Worm (Caenorhabditis elegans) whole organism, L3 larva: Measurements from ENCODE around the gene F59F5.4.

Experiments used
- R02D3.7 ChIP-seq: fragments of 150-350 bp; optimal IDR thresholded peaks from 2 replicates; lab custom pipeline; 2014; ENCODE audit warnings: missing biosample characterization, missing genetic modification characterization
- aly-2 ChIP-seq: fragments of 150-350 bp; optimal IDR thresholded peaks from 2 replicates; lab custom pipeline; 2014; ENCODE audit warnings: missing biosample characterization, missing genetic modification characterization
- ama-1 ChIP-seq: fragments of 150-350 bp; optimal IDR thresholded peaks from 2 replicates; lab custom pipeline; 2018
- ceh-28 ChIP-seq: fragments of 150-350 bp; optimal IDR thresholded peaks from 2 replicates; lab custom pipeline; 2014; ENCODE audit warnings: missing biosample characterization, missing genetic modification reagents, missing genetic modification characterization
- egl-27 ChIP-seq: sonication (generic microtip); optimal IDR thresholded peaks from 4 replicates; lab custom pipeline; 2017; ENCODE audit warnings: missing biosample characterization, missing genetic modification reagents, missing genetic modification characterization
- egl-5 ChIP-seq: fragments of 150-350 bp; optimal IDR thresholded peaks from 2 replicates; lab custom pipeline; 2017; ENCODE audit warnings: missing biosample characterization, missing genetic modification reagents, missing genetic modification characterization, inconsistent platforms
- elt-2 ChIP-seq: sonication (generic microtip); optimal IDR thresholded peaks from 2 replicates; lab custom pipeline; 2016; ENCODE audit warnings: missing genetic modification reagents, mild to moderate bottlenecking, missing genetic modification characterization, missing compliant biosample characterization
- fkh-10 ChIP-seq: sonication (generic microtip); optimal IDR thresholded peaks from 2 replicates; lab custom pipeline; 2017; ENCODE audit warnings: missing biosample characterization, missing genetic modification reagents, missing genetic modification characterization
- hmg-11 ChIP-seq: sonication (generic microtip); optimal IDR thresholded peaks from 2 replicates; lab custom pipeline; 2016; ENCODE audit warnings: missing genetic modification characterization, missing compliant biosample characterization
- lin-15B ChIP-seq: fragments of 150-350 bp; optimal IDR thresholded peaks from 2 replicates; lab custom pipeline; 2014; ENCODE audit warnings: missing biosample characterization, missing genetic modification characterization
- lin-39 ChIP-seq: fragments of 150-350 bp; optimal IDR thresholded peaks from 2 replicates; lab custom pipeline; 2018; ENCODE audit warnings: missing biosample characterization, missing genetic modification reagents, missing genetic modification characterization
- mdl-1 ChIP-seq: fragments of 150-350 bp; optimal IDR thresholded peaks from 2 replicates; lab custom pipeline; 2014; ENCODE audit warnings: missing biosample characterization, missing genetic modification characterization
- nfya-1 ChIP-seq: sonication (generic microtip); optimal IDR thresholded peaks from 2 replicates; lab custom pipeline; 2017; ENCODE audit warnings: missing genetic modification characterization, mild to moderate bottlenecking, missing compliant biosample characterization, antibody characterized with exemption, moderate library complexity; ENCODE audit not compliant: insufficient read depth
- nhr-11 ChIP-seq: fragments of 150-350 bp; optimal IDR thresholded peaks from 2 replicates; lab custom pipeline; 2014; ENCODE audit warnings: missing biosample characterization, missing genetic modification characterization
- nhr-237 ChIP-seq: fragments of 150-350 bp; optimal IDR thresholded peaks from 2 replicates; lab custom pipeline; 2014; ENCODE audit warnings: missing biosample characterization, missing genetic modification characterization
- nhr-25 ChIP-seq: sonication (generic microtip); optimal IDR thresholded peaks from 2 replicates; lab custom pipeline; 2017; ENCODE audit warnings: missing biosample characterization, missing genetic modification characterization
- nhr-77 ChIP-seq: fragments of 150-350 bp; optimal IDR thresholded peaks from 2 replicates; lab custom pipeline; 2014; ENCODE audit warnings: missing biosample characterization, missing genetic modification characterization
- pha-4 ChIP-seq: fragments of 150-350 bp; optimal IDR thresholded peaks from 2 replicates; lab custom pipeline; 2014; ENCODE audit warnings: missing biosample characterization, missing genetic modification reagents, missing genetic modification characterization
- pqm-1 ChIP-seq: fragments of 150-350 bp; optimal IDR thresholded peaks from 2 replicates; lab custom pipeline; 2017; ENCODE audit warnings: missing biosample characterization, missing genetic modification characterization, inconsistent platforms
- skn-1 ChIP-seq: fragments of 150-350 bp; optimal IDR thresholded peaks from 2 replicates; lab custom pipeline; 2014; ENCODE audit warnings: missing biosample characterization, missing genetic modification characterization
- tbx-2 ChIP-seq: sonication (generic microtip); optimal IDR thresholded peaks from 2 replicates; lab custom pipeline; 2016; ENCODE audit warnings: mild to moderate bottlenecking, missing genetic modification characterization, missing compliant biosample characterization
- unc-62 ChIP-seq: fragments of 150-350 bp; sonication (generic microtip); optimal IDR thresholded peaks from 4 replicates; lab custom pipeline; 2014; ENCODE audit warnings: missing biosample characterization, missing genetic modification reagents, missing genetic modification characterization

F59F5.4 gene

DNA sequence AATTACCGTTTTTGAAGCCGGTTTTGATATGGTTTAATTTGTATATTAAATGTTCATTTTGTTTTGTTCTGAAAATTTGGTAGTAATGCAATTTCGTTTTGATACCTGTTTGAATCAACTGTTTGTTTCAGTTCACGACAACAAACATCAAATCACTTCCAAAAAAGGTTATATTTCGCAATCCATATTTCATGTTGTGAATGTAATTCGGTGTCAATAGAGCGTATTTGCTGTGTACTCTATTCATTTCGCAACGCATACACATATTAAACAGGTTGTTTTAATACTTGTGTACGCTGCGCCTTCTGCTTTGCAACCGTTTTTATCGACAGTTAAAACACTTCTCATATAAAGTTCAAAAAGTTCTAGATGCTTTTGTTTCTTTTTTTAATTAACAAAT lies 33.6 kb downstream of the F59F5.4 start (continued):
- peak; percentile 52 for TF ChIP-seq skn-1 (tag; lab: Kevin White, UChicago)

DNA sequence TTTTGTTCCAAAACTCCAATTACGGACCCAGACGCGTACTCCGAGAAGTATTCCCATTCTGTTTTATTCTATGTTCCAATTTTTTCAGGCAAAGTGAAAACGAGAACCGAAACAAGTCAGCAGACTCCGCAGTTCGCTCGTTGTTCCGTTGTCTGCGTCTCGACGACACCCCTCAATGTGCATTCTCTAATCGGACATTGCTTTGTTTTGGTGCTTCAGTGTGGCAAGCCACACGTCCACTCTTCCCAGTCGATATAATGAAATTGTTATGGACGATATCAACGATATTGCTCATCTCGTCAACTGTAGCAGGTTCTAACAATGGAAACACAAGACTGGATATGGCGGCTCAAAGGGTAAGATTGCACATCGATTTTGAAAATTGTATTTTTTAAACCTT lies 34.1 kb downstream of the F59F5.4 start, which contains the start of gene nhx-5:
TSS of gene nhx-5 (plus strand) at position 82 of the 400 bp plus-strand sequence.
- peak; percentile 53 for TF ChIP-seq lin-39 (tag; lab: Kevin White, UChicago)
- TF ChIP-seq nhr-77 = no peak

DNA sequence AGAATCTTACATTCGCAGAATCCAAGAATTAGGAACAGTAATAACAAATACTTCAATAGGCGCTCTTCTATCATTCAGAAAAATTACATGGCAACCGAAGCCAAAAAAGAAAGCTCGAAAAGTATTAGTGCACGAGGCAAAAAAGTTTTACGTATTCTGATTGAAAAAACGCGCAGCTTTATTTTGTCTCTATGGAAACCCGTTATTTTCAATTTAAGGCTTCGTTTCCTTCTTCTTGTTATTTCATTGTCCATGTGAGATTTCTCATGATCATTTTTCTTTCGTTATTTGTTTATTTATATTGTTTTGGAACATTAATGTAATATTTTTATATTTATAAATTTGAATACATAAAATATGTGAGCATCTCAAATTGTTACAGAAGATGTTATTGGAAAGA lies 46.7 kb downstream of the F59F5.4 start, which contains the start of gene F57C7.4:
TSS of gene F57C7.4 (minus strand) at position 101 of the 400 bp plus-strand sequence.
- TF ChIP-seq mdl-1 = no peak
- no peak for TF ChIP-seq egl-27 (tag; lab: Kevin White, UChicago)
- no peak for TF ChIP-seq ceh-28 (tag; lab: Kevin White, UChicago)
- TF ChIP-seq lin-15B (tag; lab: Kevin White, UChicago) = no peak
- no peak for TF ChIP-seq nhr-11 (tag; lab: Kevin White, UChicago)
- TF ChIP-seq nhr-237 (tag; lab: Kevin White, UChicago) = no peak
- no peak for TF ChIP-seq nhr-25 (tag; lab: Kevin White, UChicago)
- TF ChIP-seq elt-2 (tag; lab: Kevin White, UChicago) = no peak
- TF ChIP-seq nfya-1 (tag; lab: Kevin White, UChicago) = no peak
- no peak for TF ChIP-seq egl-5 (tag; lab: Kevin White, UChicago)
- TF ChIP-seq pha-4 (tag; lab: Kevin White, UChicago) = no peak
- no peak for TF ChIP-seq tbx-2 (tag; lab: Kevin White, UChicago)
- no peak for TF ChIP-seq R02D3.7 (tag; lab: Kevin White, UChicago)
- no peak for TF ChIP-seq pqm-1
- no peak for TF ChIP-seq unc-62 (GFP tag; lab: Kevin White, UChicago)

DNA sequence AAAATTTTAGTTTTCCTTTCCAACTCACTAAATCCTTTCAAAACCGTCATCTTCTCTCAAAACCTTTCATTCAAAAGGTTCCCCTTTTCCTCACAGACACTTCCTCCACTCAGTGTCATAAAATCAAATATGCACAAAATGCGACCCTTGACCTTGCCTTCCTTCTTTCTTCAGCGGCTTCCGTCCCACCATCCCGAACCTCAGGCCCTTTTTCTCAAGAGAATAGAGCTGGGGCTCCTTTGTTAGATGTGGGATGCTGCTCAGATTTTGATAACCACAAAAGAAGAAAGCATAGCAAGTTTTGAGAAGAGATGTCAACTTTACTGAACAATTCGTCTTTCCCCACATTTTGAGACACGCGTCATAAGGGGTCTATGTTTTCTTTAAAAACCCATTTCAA lies 48.0 kb downstream of the F59F5.4 start:
- TF ChIP-seq nfya-1 (tag; lab: Kevin White, UChicago) = no peak
- TF ChIP-seq aly-2 (tag; lab: Kevin White, UChicago) = no peak
- no peak for TF ChIP-seq ama-1
- TF ChIP-seq fkh-10 = peak; percentile 67
- TF ChIP-seq egl-5 (tag; lab: Kevin White, UChicago) = no peak
- TF ChIP-seq, all 47 proteins: peak for 1

DNA sequence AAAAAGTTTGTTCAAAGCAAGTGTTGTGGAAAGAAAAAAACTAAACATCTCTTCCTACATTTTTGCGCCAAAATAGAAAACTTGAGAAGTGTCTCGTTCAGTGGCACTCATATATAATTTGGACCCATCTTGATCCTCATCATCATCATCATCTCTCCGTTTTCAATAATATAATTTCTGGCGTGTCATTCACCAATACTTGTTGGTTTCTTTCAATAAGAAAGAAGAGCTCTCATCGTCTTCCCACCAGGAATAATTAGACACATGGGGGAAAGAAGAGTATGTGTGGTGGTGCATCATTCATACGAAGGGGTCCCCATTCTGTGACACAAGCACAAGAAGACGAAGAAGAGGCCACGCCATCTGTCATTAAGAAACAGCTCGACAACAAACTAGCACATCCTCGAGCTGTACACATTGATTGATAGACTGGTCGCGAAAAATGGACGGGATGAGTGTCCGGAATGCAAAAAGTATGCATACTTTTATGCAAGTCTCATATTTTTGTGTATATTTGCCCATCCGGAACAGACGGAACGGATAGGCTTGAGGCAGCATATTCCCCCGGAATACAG lies 48.5 kb downstream of the F59F5.4 start:
- TF ChIP-seq pqm-1 (no peak), lin-39 (tag; lab: Kevin White, UChicago) (peak; percentile 83), hmg-11 (tag; lab: Kevin White, UChicago) (no peak)
